Fruit fly (Drosophila melanogaster): ENCODE data around the gene Gem3.
A peak's percentile ranks its signal among the peaks of the same experiment; 100 is the strongest.

Gene Gem3

DNA sequence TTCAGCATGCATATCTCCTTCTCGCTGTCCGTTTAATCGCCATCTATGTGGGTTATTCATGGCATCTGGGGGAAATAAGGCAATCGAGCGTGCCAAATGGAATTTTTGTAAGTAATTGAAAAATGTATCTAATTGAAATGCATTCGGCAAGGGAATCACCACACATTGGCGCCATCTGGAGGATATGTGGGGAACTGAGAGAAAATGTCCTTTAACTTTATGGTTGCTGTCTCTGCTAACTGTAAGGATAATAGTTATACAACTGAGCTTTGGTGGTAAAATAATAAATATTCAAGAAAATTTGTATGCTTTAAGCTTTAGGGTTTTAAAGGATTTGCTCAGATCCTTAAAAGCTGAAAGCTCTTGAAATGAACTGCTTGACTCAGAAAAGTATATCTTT, 35.6 kb downstream of the Gem3 start:
- no peak for TF ChIP-seq ey (GFP tag; optimal IDR thresholded peaks at IDR 0.05)

DNA sequence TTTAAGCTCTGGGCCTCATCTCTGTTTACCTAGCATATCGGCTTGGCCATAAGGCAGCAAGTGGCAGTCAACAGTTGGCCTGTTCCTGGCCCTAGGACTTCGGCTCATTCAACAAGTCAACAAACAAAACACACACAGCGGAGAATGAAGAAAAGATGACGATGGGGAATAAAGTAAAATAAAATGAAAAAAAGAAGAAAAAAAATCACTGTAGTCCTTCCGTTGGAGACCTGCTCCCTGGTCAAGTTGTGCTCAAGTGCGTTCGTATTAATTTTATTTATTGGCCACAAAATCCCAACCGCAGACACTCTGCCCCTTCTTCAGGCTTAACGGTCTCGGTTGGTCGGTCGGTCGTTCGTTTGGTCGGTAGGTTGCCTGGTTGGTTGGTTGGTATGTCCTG, 44.5 kb downstream of the Gem3 start:
- TF ChIP-seq Hnf4 (GFP tag; optimal IDR thresholded peaks at IDR 0.05) (peak; percentile 7), pan (optimal IDR thresholded peaks at IDR 0.05) (no peak), brk (GFP tag; optimal IDR thresholded peaks at IDR 0.05) (no peak)

DNA sequence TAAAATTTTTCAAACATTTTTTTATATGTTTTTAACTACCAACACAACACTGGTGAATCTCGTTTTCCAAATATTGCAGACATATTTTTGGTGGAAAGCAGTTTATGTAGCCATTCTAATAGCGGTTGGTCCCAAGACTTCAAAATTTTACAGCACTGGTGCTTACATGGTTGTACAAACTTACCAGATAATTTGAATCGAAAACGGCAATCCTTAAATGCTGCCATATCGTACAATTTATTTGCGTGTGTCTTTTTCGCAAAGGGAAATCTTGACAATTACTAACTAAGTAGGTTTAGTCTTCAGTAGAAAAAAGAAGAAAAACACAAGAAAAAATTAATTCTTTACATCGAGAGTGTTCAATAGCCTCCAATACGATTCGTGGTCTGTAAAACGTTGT, 50.4 kb downstream of the Gem3 start, which contains the start of gene CG12362:
CG12362 (plus strand) TSS at position 301 of the 400 bp plus-strand sequence.
- TF ChIP-seq Hnf4 (GFP tag; optimal IDR thresholded peaks at IDR 0.05) (no peak), jim (GFP tag; optimal IDR thresholded peaks at IDR 0.05) (no peak), pan (optimal IDR thresholded peaks at IDR 0.05) (no peak)

DNA sequence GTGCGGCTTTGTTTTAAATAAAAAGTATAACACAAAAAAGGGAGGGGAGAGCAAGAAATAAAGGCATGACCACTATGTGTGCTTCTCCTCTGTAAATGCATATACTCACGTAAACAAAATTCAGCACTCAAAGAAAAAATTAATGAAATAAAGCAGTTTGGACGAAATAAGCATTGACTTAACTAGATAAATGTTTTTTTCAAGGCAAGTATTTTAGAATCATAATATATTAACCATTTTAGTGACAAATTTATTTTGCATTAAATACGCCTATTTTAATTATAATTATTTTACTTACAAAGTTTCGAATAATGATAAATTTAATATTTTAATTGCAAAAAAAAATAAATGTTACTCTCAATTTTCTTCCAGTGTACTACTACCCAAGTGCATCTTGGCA, 51.3 kb downstream of the Gem3 start:
- TF ChIP-seq Rel (GFP tag; optimal IDR thresholded peaks at IDR 0.05) (no peak), Rel (tag; optimal IDR thresholded peaks at IDR 0.05) (no peak), woc (GFP tag; optimal IDR thresholded peaks at IDR 0.05) (peak; percentile 28), rgr (GFP tag; optimal IDR thresholded peaks at IDR 0.05) (peak; percentile 27), Jra (GFP tag; optimal IDR thresholded peaks at IDR 0.05) (no peak), Abd-B (GFP tag; optimal IDR thresholded peaks at IDR 0.05) (no peak), fru (GFP tag; optimal IDR thresholded peaks at IDR 0.05) (peak; percentile 35), dmrt93B (GFP tag; optimal IDR thresholded peaks at IDR 0.05) (no peak), foxo (GFP tag; optimal IDR thresholded peaks at IDR 0.05) (peak in 1 of 2 experiments; percentile 71), Sp1 (GFP tag; optimal IDR thresholded peaks at IDR 0.05) (peak; percentile 74), Dfd (GFP tag; optimal IDR thresholded peaks at IDR 0.05) (no peak), h (GFP tag; optimal IDR thresholded peaks at IDR 0.05) (peak; percentile 38), br (GFP tag; optimal IDR thresholded peaks at IDR 0.05) (no peak), CrebA (GFP tag; optimal IDR thresholded peaks at IDR 0.05; ENCODE audit: borderline replicate concordance) (no peak), jim (GFP tag; optimal IDR thresholded peaks at IDR 0.05) (no peak), psq (GFP tag; optimal IDR thresholded peaks at IDR 0.05) (peak; percentile 40), Mio (GFP tag; optimal IDR thresholded peaks at IDR 0.05) (no peak), Hr83 (GFP tag; optimal IDR thresholded peaks at IDR 0.05; ENCODE audit: poor library complexity, severe bottlenecking) (no peak), OdsH (GFP tag; optimal IDR thresholded peaks at IDR 0.05) (peak; percentile 58), Dif (GFP tag; optimal IDR thresholded peaks at IDR 0.05; ENCODE audit: partially characterized antibody) (no peak), lola (GFP tag; optimal IDR thresholded peaks at IDR 0.05) (no peak), HLH106 (tag; optimal IDR thresholded peaks at IDR 0.05) (peak; percentile 69), pan (optimal IDR thresholded peaks at IDR 0.05) (no peak)

DNA sequence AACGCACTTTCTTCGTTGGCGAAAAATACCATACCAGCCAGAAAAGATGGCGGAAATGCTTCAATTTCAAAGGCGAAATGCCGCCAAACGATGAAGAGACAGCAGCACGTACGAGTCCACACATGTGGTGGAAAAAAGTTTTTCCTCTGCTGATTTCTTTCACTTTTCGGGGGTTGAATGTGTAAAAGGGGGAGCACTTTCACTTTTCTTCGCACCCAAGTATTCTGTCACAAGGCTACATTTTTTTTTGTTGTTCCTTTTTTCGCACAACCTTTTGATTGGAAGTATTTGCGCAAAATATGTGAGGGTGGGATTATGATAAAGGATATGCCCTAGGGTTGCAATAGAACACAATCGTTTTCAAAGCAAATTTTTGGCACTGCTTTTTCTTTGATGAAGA, 53.4 kb downstream of the Gem3 start:
- no peak for TF ChIP-seq Hr83 (GFP tag; optimal IDR thresholded peaks at IDR 0.05; ENCODE audit: poor library complexity, severe bottlenecking)
- no peak for TF ChIP-seq fru (GFP tag; optimal IDR thresholded peaks at IDR 0.05)
- TF ChIP-seq Rel (GFP tag; optimal IDR thresholded peaks at IDR 0.05) = no peak
- TF ChIP-seq Rel (tag; optimal IDR thresholded peaks at IDR 0.05) = no peak
- TF ChIP-seq CrebA (GFP tag; optimal IDR thresholded peaks at IDR 0.05; ENCODE audit: borderline replicate concordance) = no peak
- TF ChIP-seq foxo (GFP tag; optimal IDR thresholded peaks at IDR 0.05) = no peak
- TF ChIP-seq Abd-B (GFP tag; optimal IDR thresholded peaks at IDR 0.05) = no peak
- TF ChIP-seq usp (GFP tag; optimal IDR thresholded peaks at IDR 0.05) = no peak
- TF ChIP-seq tai (GFP tag; optimal IDR thresholded peaks at IDR 0.05) = no peak
- TF ChIP-seq HLH106 (tag; optimal IDR thresholded peaks at IDR 0.05) = no peak
- no peak for TF ChIP-seq Jra (GFP tag; optimal IDR thresholded peaks at IDR 0.05)
- TF ChIP-seq N (GFP tag; optimal IDR thresholded peaks at IDR 0.05) = no peak
- no peak for TF ChIP-seq Myc (optimal IDR thresholded peaks at IDR 0.05)
